Worm (Caenorhabditis elegans) whole organism, late embryonic: Measurements from ENCODE around the gene hsp-17.

ENCODE experiments used
- F13H6.1 ChIP-seq: sonication (generic microtip); optimal IDR thresholded peaks from 2 replicates; lab custom pipeline; 2016; ENCODE audit warnings: missing genetic modification characterization, missing compliant biosample characterization
- T23F11.4 ChIP-seq: fragments of 200-800 bp; sonication (Bioruptor generic); optimal IDR thresholded peaks from 2 replicates; lab custom pipeline; 2018; ENCODE audit warnings: mild to moderate bottlenecking, missing genetic modification characterization, missing compliant biosample characterization
- Y22D7AL.16 ChIP-seq: sonication (generic microtip); optimal IDR thresholded peaks from 2 replicates; lab custom pipeline; 2016; ENCODE audit warnings: missing genetic modification characterization, missing compliant biosample characterization
- ceh-14 ChIP-seq: sonication (generic microtip); optimal IDR thresholded peaks from 2 replicates; lab custom pipeline; 2016; ENCODE audit warnings: missing genotype, missing genetic modification characterization, missing compliant biosample characterization
- ceh-18 ChIP-seq: sonication (generic microtip); optimal IDR thresholded peaks from 2 replicates; lab custom pipeline; 2016; ENCODE audit warnings: missing genetic modification characterization, missing compliant biosample characterization
- ceh-19 ChIP-seq: fragments of 200-800 bp; sonication (Bioruptor generic); optimal IDR thresholded peaks from 2 replicates; lab custom pipeline; 2018; ENCODE audit warnings: mild to moderate bottlenecking, missing genetic modification characterization, missing compliant biosample characterization
- ceh-22 ChIP-seq: sonication (generic microtip); optimal IDR thresholded peaks from 2 replicates; lab custom pipeline; 2017; ENCODE audit warnings: missing biosample characterization, missing genetic modification characterization
- ceh-34 ChIP-seq: sonication (generic microtip); optimal IDR thresholded peaks from 2 replicates; lab custom pipeline; 2016; ENCODE audit warnings: mild to moderate bottlenecking, missing genetic modification characterization, missing compliant biosample characterization
- ceh-45 ChIP-seq: fragments of 200-800 bp; sonication (Bioruptor generic); IDR thresholded peaks from 2 replicates; pipeline ENCODE4 v1.3.6; 2022; ENCODE audit warnings: missing genetic modification reagents, missing genetic modification characterization, missing compliant biosample characterization
- ceh-48 ChIP-seq: sonication (generic microtip); optimal IDR thresholded peaks from 2 replicates; lab custom pipeline; 2016; ENCODE audit warnings: missing genetic modification characterization, inconsistent platforms, missing compliant biosample characterization
- che-1 ChIP-seq: sonication (generic microtip); optimal IDR thresholded peaks from 2 replicates; lab custom pipeline; 2016; ENCODE audit warnings: mild to moderate bottlenecking, missing genetic modification characterization, missing compliant biosample characterization
- dmd-4 ChIP-seq: sonication (generic microtip); optimal IDR thresholded peaks from 2 replicates; lab custom pipeline; 2016; ENCODE audit warnings: borderline replicate concordance, missing genetic modification characterization, missing compliant biosample characterization
- dve-1 ChIP-seq: sonication (generic microtip); optimal IDR thresholded peaks from 2 replicates; lab custom pipeline; 2017; ENCODE audit warnings: antibody characterized with exemption, mild to moderate bottlenecking, missing genetic modification characterization, missing compliant biosample characterization
- elt-2 ChIP-seq: sonication (generic microtip); optimal IDR thresholded peaks from 2 replicates; lab custom pipeline; 2016; ENCODE audit warnings: missing genetic modification reagents, missing genetic modification characterization, missing compliant biosample characterization
- elt-4 ChIP-seq: sonication (generic microtip); optimal IDR thresholded peaks from 2 replicates; lab custom pipeline; 2016; ENCODE audit warnings: missing genetic modification characterization, missing compliant biosample characterization
- fax-1 ChIP-seq: sonication (generic microtip); optimal IDR thresholded peaks from 2 replicates; lab custom pipeline; 2016; ENCODE audit warnings: missing genotype, missing genetic modification characterization, missing compliant biosample characterization
- fkh-10 ChIP-seq: fragments of 150-350 bp; optimal IDR thresholded peaks from 2 replicates; lab custom pipeline; 2014; ENCODE audit warnings: missing biosample characterization, missing genetic modification reagents, missing genetic modification characterization
- gmeb-2 ChIP-seq: sonication (generic microtip); optimal IDR thresholded peaks from 2 replicates; lab custom pipeline; 2016; ENCODE audit warnings: missing genetic modification characterization, inconsistent platforms, missing compliant biosample characterization
- hlh-30 ChIP-seq: sonication (generic microtip); optimal IDR thresholded peaks from 2 replicates; lab custom pipeline; 2017; ENCODE audit warnings: antibody characterized with exemption, missing genetic modification characterization, missing compliant biosample characterization; ENCODE audit not compliant: insufficient read depth
- hlh-6 ChIP-seq: sonication (generic microtip); optimal IDR thresholded peaks from 2 replicates; lab custom pipeline; 2016; ENCODE audit warnings: missing genotype, missing genetic modification characterization, missing compliant biosample characterization
- hlh-8 ChIP-seq: sonication (generic microtip); optimal IDR thresholded peaks from 2 replicates; lab custom pipeline; 2016; ENCODE audit warnings: missing genotype, missing genetic modification characterization, missing compliant biosample characterization
- madf-2 ChIP-seq: sonication (generic microtip); optimal IDR thresholded peaks from 2 replicates; lab custom pipeline; 2017; ENCODE audit warnings: missing genetic modification characterization, missing compliant biosample characterization
- mec-3 ChIP-seq: sonication (generic microtip); optimal IDR thresholded peaks from 2 replicates; lab custom pipeline; 2016; ENCODE audit warnings: borderline replicate concordance, missing genetic modification characterization, missing compliant biosample characterization
- nfya-1 ChIP-seq: sonication (generic microtip); optimal IDR thresholded peaks from 2 replicates; lab custom pipeline; 2017; ENCODE audit warnings: missing genetic modification characterization, mild to moderate bottlenecking, missing compliant biosample characterization, antibody characterized with exemption, moderate library complexity
- nhr-11 ChIP-seq: fragments of 150-350 bp; optimal IDR thresholded peaks from 2 replicates; lab custom pipeline; 2014; ENCODE audit warnings: missing biosample characterization, missing genetic modification characterization
- pax-1 ChIP-seq: fragments of 150-350 bp; optimal IDR thresholded peaks from 2 replicates; lab custom pipeline; 2014; ENCODE audit warnings: missing biosample characterization, missing genetic modification characterization
- pha-4 ChIP-seq: fragments of 150-350 bp; optimal IDR thresholded peaks from 2 replicates; lab custom pipeline; 2018; ENCODE audit warnings: missing biosample characterization, missing genetic modification reagents, missing genetic modification characterization
- pqm-1 ChIP-seq: sonication (generic microtip); optimal IDR thresholded peaks from 2 replicates; lab custom pipeline; 2016; ENCODE audit warnings: missing genetic modification characterization, missing compliant biosample characterization
- ref-2 ChIP-seq: sonication (generic microtip); optimal IDR thresholded peaks from 2 replicates; lab custom pipeline; 2016; ENCODE audit warnings: missing genetic modification characterization, missing compliant biosample characterization
- rnt-1 ChIP-seq: sonication (generic microtip); optimal IDR thresholded peaks from 2 replicates; lab custom pipeline; 2016; ENCODE audit warnings: missing genetic modification characterization, missing compliant biosample characterization
- sdc-2 ChIP-seq: sonication (generic microtip); optimal IDR thresholded peaks from 2 replicates; lab custom pipeline; 2016; ENCODE audit warnings: missing genotype, missing genetic modification characterization, missing compliant biosample characterization
- syd-9 ChIP-seq: sonication (generic microtip); optimal IDR thresholded peaks from 2 replicates; lab custom pipeline; 2016; ENCODE audit warnings: mild to moderate bottlenecking, missing genetic modification characterization, moderate library complexity, missing compliant biosample characterization
- tbx-2 ChIP-seq: sonication (generic microtip); optimal IDR thresholded peaks from 2 replicates; lab custom pipeline; 2016; ENCODE audit warnings: missing genetic modification characterization, missing compliant biosample characterization
- tbx-7 ChIP-seq: sonication (generic microtip); optimal IDR thresholded peaks from 2 replicates; lab custom pipeline; 2016; ENCODE audit warnings: missing genotype, missing genetic modification characterization, missing compliant biosample characterization
- unc-42 ChIP-seq: sonication (generic microtip); optimal IDR thresholded peaks from 2 replicates; lab custom pipeline; 2016; ENCODE audit warnings: missing genotype, missing genetic modification characterization, missing compliant biosample characterization
- unc-55 ChIP-seq: sonication (generic microtip); optimal IDR thresholded peaks from 2 replicates; lab custom pipeline; 2017; ENCODE audit warnings: missing biosample characterization, missing genetic modification reagents, missing genetic modification characterization
- unc-86 ChIP-seq: sonication (generic microtip); optimal IDR thresholded peaks from 2 replicates; lab custom pipeline; 2016; ENCODE audit warnings: missing genetic modification characterization, missing compliant biosample characterization
- zip-5 ChIP-seq: sonication (generic microtip); optimal IDR thresholded peaks from 2 replicates; lab custom pipeline; 2016; ENCODE audit warnings: missing genetic modification characterization, missing compliant biosample characterization

Gene hsp-17

ce11 chrV:8426210-8426609 lies 40.5 kb upstream of the hsp-17 start:
- TF ChIP-seq ceh-14 (tag; lab: Kevin White, UChicago) = no peak
- TF ChIP-seq unc-42 (tag; lab: Kevin White, UChicago) = no peak
- TF ChIP-seq sdc-2 (tag; lab: Kevin White, UChicago) = no peak
- TF ChIP-seq T23F11.4 = no peak
- no peak for TF ChIP-seq dmd-4 (tag; lab: Kevin White, UChicago)
- no peak for TF ChIP-seq unc-55 (GFP tag; lab: Kevin White, UChicago)
- TF ChIP-seq F13H6.1 (tag; lab: Kevin White, UChicago) = no peak
- no peak for TF ChIP-seq dve-1 (tag; lab: Kevin White, UChicago)
- no peak for TF ChIP-seq pha-4 (tag; lab: Kevin White, UChicago)
- no peak for TF ChIP-seq hlh-30
- no peak for TF ChIP-seq ceh-48
- no peak for TF ChIP-seq unc-86 (tag; lab: Kevin White, UChicago)
- no peak for TF ChIP-seq che-1
- TF ChIP-seq pqm-1 (tag; lab: Kevin White, UChicago) = no peak
- no peak for TF ChIP-seq ceh-19 (GFP tag; lab: Kevin White, UChicago)
- TF ChIP-seq ceh-45 (GFP tag; lab: Robert Waterston, UW) = no peak
- TF ChIP-seq zip-5 (tag; lab: Kevin White, UChicago) = no peak
- TF ChIP-seq hlh-6 = no peak

DNA sequence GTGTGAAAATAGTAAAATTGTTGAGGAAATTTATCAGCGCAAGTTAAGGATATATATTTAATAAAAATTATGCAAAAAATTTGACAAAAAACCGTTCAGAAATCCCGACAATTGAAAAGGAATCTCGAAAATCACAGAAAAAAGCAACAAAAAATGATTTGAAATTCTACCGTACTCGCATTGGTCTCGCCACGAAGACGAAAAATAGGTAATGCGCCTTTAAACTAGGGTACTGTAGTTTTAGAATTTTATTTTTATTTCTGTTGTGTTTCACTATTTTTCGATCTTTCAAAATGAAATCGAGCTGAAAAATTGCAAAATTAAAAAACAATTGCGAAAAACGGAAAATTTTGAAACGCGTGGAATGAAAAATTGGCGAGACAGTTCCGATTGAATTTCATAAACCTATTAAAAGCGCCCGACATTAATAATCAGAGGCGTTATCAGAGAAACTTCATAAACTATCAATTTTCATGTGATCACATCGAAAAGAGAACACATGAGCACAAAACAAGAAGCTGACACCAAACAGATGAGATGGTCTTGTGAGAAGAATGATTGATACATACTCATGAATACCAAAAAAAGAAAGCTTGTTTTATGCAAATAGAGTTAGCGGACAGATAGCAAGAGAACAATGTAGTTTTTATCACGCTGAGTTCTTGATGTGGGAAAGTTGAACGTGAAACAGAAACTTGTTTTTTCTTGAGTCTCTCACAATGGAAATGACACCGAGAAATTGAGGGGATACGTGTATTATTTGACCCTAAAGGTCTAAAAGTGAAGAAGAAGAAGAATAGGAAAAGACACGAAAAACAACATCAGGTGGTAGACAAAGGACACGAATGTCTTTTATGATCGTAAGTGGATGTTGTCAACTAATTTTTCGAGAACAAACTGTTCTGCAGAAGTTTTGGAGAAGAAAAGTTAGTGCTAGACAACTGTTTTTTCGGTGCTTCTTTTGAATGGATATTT lies 39.4 kb upstream of the hsp-17 start:
- TF ChIP-seq gmeb-2 (no peak), elt-4 (no peak), ceh-34 (tag; lab: Kevin White, UChicago) (no peak), tbx-7 (tag; lab: Kevin White, UChicago) (no peak), fax-1 (tag; lab: Kevin White, UChicago) (no peak), madf-2 (tag; lab: Kevin White, UChicago) (no peak), pax-1 (no peak), ceh-18 (no peak)

- TF ChIP-seq fax-1 (tag; lab: Kevin White, UChicago) (no peak), nfya-1 (tag; lab: Kevin White, UChicago) (peak; percentile 54)
These were observed 31.5 kb upstream of the hsp-17 start for ce11 chrV:8417271-8417670.

- TF ChIP-seq ceh-22 (tag; lab: Kevin White, UChicago) (no peak), rnt-1 (tag; lab: Kevin White, UChicago) (no peak), hlh-8 (tag; lab: Kevin White, UChicago) (no peak), mec-3 (tag; lab: Kevin White, UChicago) (no peak), nhr-11 (tag; lab: Kevin White, UChicago) (no peak), tbx-2 (no peak), fax-1 (tag; lab: Kevin White, UChicago) (no peak), elt-2 (tag; lab: Kevin White, UChicago) (no peak), pha-4 (tag; lab: Kevin White, UChicago) (no peak), fkh-10 (GFP tag; lab: Kevin White, UChicago) (no peak), syd-9 (tag; lab: Kevin White, UChicago) (no peak), ref-2 (tag; lab: Kevin White, UChicago) (no peak), nfya-1 (tag; lab: Kevin White, UChicago) (no peak), Y22D7AL.16 (tag; lab: Kevin White, UChicago) (no peak)
- TF ChIP-seq, all 69 proteins: peak for 0
These were observed 29.4 kb upstream of the hsp-17 start for ce11 chrV:8415113-8415530.
